Worm (Caenorhabditis elegans): ENCODE measurements around the gene scl-3.

- TF ChIP-seq lsy-2 (tag; optimal IDR thresholded peaks at IDR 0.05), result no peak
- no peak for TF ChIP-seq pha-4 (tag; optimal IDR thresholded peaks at IDR 0.05)
- no peak for TF ChIP-seq lin-32 (GFP tag; optimal IDR thresholded peaks at IDR 0.05)
These were observed 28.7 kb upstream of the scl-3 start for ce11 chrIV:13030467-13031299.

Data from whole organism, mixed stage, embryonic.